Fruit fly (Drosophila melanogaster) whole organism, embryonic: ENCODE measurements around the gene IscU.

Experiments
- CG13123 ChIP-seq: fragments of 200-800 bp; sonication (Bioruptor generic); optimal IDR thresholded peaks from 2 replicates; lab custom pipeline; 2016; ENCODE audit warnings: missing biosample characterization, missing genetic modification characterization
- CG17612 ChIP-seq: fragments of 200-800 bp; sonication (Bioruptor generic); IDR thresholded peaks from 2 replicates; pipeline ENCODE4 v1.3.6; 2022; ENCODE audit warnings: missing biosample characterization, missing genetic modification characterization
- CG6765 ChIP-seq: fragments of 200-800 bp; sonication (Bioruptor generic); optimal IDR thresholded peaks from 3 replicates; lab custom pipeline; 2017; ENCODE audit warnings: missing biosample characterization, mild to moderate bottlenecking, missing genetic modification characterization
- CG9215 ChIP-seq: fragments of 200-800 bp; sonication (Bioruptor generic); IDR thresholded peaks from 2 replicates; pipeline ENCODE4 v1.3.6; 2022; ENCODE audit warnings: missing biosample characterization, missing genetic modification characterization
- Hmx ChIP-seq: fragments of 200-800 bp; sonication (Bioruptor generic); optimal IDR thresholded peaks from 2 replicates; lab custom pipeline; 2016; ENCODE audit warnings: missing biosample characterization, missing genetic modification characterization
- Mad ChIP-seq: fragments of 200-800 bp; sonication (Bioruptor generic); optimal IDR thresholded peaks from 2 replicates; lab custom pipeline; 2016; ENCODE audit warnings: missing biosample characterization, missing genetic modification characterization
- h ChIP-seq: fragments of >200 bp; optimal IDR thresholded peaks from 2 replicates; lab custom pipeline; 2017
- kni ChIP-seq: fragments of 200-800 bp; sonication (Bioruptor generic); optimal IDR thresholded peaks from 3 replicates; lab custom pipeline; 2017; ENCODE audit warnings: mild to moderate bottlenecking, missing biosample characterization, missing genetic modification reagents, missing genetic modification characterization

DNA sequence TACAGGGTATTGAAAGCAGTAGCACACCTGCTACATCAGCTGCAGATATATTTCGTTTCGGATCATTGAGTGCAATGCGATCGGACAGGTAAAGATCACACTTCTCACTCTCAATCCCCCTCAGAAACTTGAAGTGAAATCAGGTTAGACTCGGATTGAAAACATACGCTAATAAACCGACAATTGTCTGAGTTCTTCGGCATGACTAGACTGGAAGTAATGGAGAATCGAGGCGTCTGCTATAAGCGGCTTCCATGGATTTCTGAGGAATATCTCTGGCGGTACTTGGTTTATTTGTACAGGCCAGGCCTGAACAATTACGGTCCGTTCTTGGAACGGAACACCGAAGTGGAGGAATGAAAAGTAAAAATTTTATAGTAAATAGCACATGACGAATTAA is 17.1 kb upstream of the IscU start:
- TF ChIP-seq CG6765 (GFP tag; lab: Kevin White, UChicago) (no peak), CG13123 (GFP tag; lab: Kevin White, UChicago) (no peak), h (lab: Kevin White, UChicago) (no peak), CG9215 (GFP tag; lab: Robert Waterston, UW) (no peak), Hmx (no peak), Mad (GFP tag; lab: Kevin White, UChicago) (no peak), kni (GFP tag; lab: Kevin White, UChicago) (no peak), CG17612 (GFP tag; lab: Robert Waterston, UW) (no peak)
